Worm (Caenorhabditis elegans) whole organism, mixed stage, embryonic: ENCODE results near the gene Y44F5A.1.
A peak's percentile ranks its signal among the peaks of the same experiment; 100 is the strongest.

Experiments
- M03D4.4 ChIP-seq: sonication (generic microtip); optimal IDR thresholded peaks from 2 replicates; lab custom pipeline; 2017; ENCODE audit warnings: mild to moderate bottlenecking, missing genetic modification characterization, missing compliant biosample characterization
- bed-3 ChIP-seq: fragments of 200-800 bp; sonication (Bioruptor generic); optimal IDR thresholded peaks from 3 replicates; lab custom pipeline; 2018; ENCODE audit warnings: mild to moderate bottlenecking, missing genetic modification characterization, moderate library complexity, missing compliant biosample characterization
- blmp-1 ChIP-seq: fragments of 150-350 bp; optimal IDR thresholded peaks from 2 replicates; lab custom pipeline; 2014; ENCODE audit warnings: missing biosample characterization, missing genetic modification characterization
- ceh-39 ChIP-seq: fragments of 150-350 bp; optimal IDR thresholded peaks from 2 replicates; lab custom pipeline; 2014; ENCODE audit warnings: missing biosample characterization, missing genetic modification characterization
- ceh-43 ChIP-seq: fragments of 200-800 bp; sonication (Bioruptor generic); optimal IDR thresholded peaks from 2 replicates; lab custom pipeline; 2018; ENCODE audit warnings: mild to moderate bottlenecking, missing genetic modification characterization, moderate library complexity, missing compliant biosample characterization
- ceh-83 ChIP-seq: fragments of 200-800 bp; sonication (Bioruptor generic); optimal IDR thresholded peaks from 2 replicates; lab custom pipeline; 2018; ENCODE audit warnings: mild to moderate bottlenecking, missing genetic modification characterization, missing compliant biosample characterization
- ces-1 ChIP-seq: fragments of 150-350 bp; optimal IDR thresholded peaks from 2 replicates; lab custom pipeline; 2014; ENCODE audit warnings: missing biosample characterization, missing genetic modification reagents, missing genetic modification characterization
- cnd-1 ChIP-seq: fragments of 200-800 bp; sonication (Bioruptor generic); optimal IDR thresholded peaks from 2 replicates; lab custom pipeline; 2018; ENCODE audit warnings: mild to moderate bottlenecking, missing genetic modification characterization, missing compliant biosample characterization
- drap-1 ChIP-seq: fragments of 200-800 bp; sonication (Bioruptor generic); optimal IDR thresholded peaks from 3 replicates; lab custom pipeline; 2018; ENCODE audit warnings: mild to moderate bottlenecking, missing genetic modification characterization, missing compliant biosample characterization
- elt-1 ChIP-seq: sonication (generic microtip); optimal IDR thresholded peaks from 2 replicates; lab custom pipeline; 2017; ENCODE audit warnings: missing genetic modification characterization, mild to moderate bottlenecking, missing compliant biosample characterization, antibody characterized with exemption, moderate library complexity, borderline replicate concordance; ENCODE audit not compliant: insufficient read depth
- elt-3 ChIP-seq: fragments of 150-350 bp; optimal IDR thresholded peaks from 2 replicates; lab custom pipeline; 2014; ENCODE audit warnings: missing biosample characterization, missing genetic modification characterization
- flh-1 ChIP-seq: fragments of 200-800 bp; sonication (Bioruptor generic); optimal IDR thresholded peaks from 2 replicates; lab custom pipeline; 2018; ENCODE audit warnings: mild to moderate bottlenecking, missing genetic modification characterization, moderate library complexity, missing compliant biosample characterization
- ham-2 ChIP-seq: fragments of 200-800 bp; sonication (Bioruptor generic); optimal IDR thresholded peaks from 2 replicates; lab custom pipeline; 2018; ENCODE audit warnings: mild to moderate bottlenecking, missing genetic modification characterization, missing compliant biosample characterization
- hlh-1 ChIP-seq: fragments of 150-350 bp; optimal IDR thresholded peaks from 2 replicates; lab custom pipeline; 2014; ENCODE audit warnings: missing biosample characterization, missing genetic modification reagents, missing genetic modification characterization
- lin-13 ChIP-seq: fragments of 150-350 bp; optimal IDR thresholded peaks from 2 replicates; lab custom pipeline; 2014; ENCODE audit warnings: missing biosample characterization, missing genetic modification characterization
- lin-32 ChIP-seq: fragments of 200-800 bp; sonication (Bioruptor generic); optimal IDR thresholded peaks from 2 replicates; lab custom pipeline; 2018; ENCODE audit warnings: mild to moderate bottlenecking, missing genetic modification characterization, missing compliant biosample characterization
- lsy-2 ChIP-seq: fragments of 150-350 bp; optimal IDR thresholded peaks from 2 replicates; lab custom pipeline; 2014; ENCODE audit warnings: missing biosample characterization, missing genetic modification characterization
- mab-5 ChIP-seq: fragments of 150-350 bp; optimal IDR thresholded peaks from 2 replicates; lab custom pipeline; 2014; ENCODE audit warnings: missing biosample characterization, missing genetic modification characterization
- mep-1 ChIP-seq: fragments of 150-350 bp; optimal IDR thresholded peaks from 2 replicates; lab custom pipeline; 2017; ENCODE audit warnings: missing biosample characterization, missing genetic modification reagents, missing genetic modification characterization, inconsistent platforms
- mls-2 ChIP-seq: sonication (generic microtip); optimal IDR thresholded peaks from 2 replicates; lab custom pipeline; 2016; ENCODE audit warnings: mild to moderate bottlenecking, missing genetic modification characterization, moderate library complexity, missing compliant biosample characterization
- nhr-12 ChIP-seq: fragments of 150-350 bp; optimal IDR thresholded peaks from 2 replicates; lab custom pipeline; 2014; ENCODE audit warnings: missing biosample characterization, missing genetic modification characterization
- nhr-2 ChIP-seq: fragments of 150-350 bp; optimal IDR thresholded peaks from 2 replicates; lab custom pipeline; 2014; ENCODE audit warnings: missing biosample characterization, missing genetic modification characterization
- nhr-237 ChIP-seq: fragments of 150-350 bp; optimal IDR thresholded peaks from 2 replicates; lab custom pipeline; 2014; ENCODE audit warnings: missing biosample characterization, missing genetic modification characterization
- nhr-28 ChIP-seq: fragments of 150-350 bp; optimal IDR thresholded peaks from 2 replicates; lab custom pipeline; 2014; ENCODE audit warnings: missing biosample characterization, missing genetic modification characterization
- nhr-76 ChIP-seq: sonication (generic microtip); optimal IDR thresholded peaks from 2 replicates; lab custom pipeline; 2017; ENCODE audit warnings: missing biosample characterization, missing genetic modification characterization
- pha-4 ChIP-seq: fragments of 150-350 bp; optimal IDR thresholded peaks from 2 replicates; lab custom pipeline; 2018; ENCODE audit warnings: missing biosample characterization, missing genetic modification reagents, missing genetic modification characterization
- snpc-4 ChIP-seq: fragments of 150-350 bp; optimal IDR thresholded peaks from 2 replicates; lab custom pipeline; 2014; ENCODE audit warnings: missing biosample characterization, missing genetic modification characterization
- sptf-1 ChIP-seq: sonication (generic microtip); optimal IDR thresholded peaks from 2 replicates; lab custom pipeline; 2017; ENCODE audit warnings: mild to moderate bottlenecking, missing genetic modification characterization, moderate library complexity, missing compliant biosample characterization
- tbx-8 ChIP-seq: fragments of 200-800 bp; sonication (Bioruptor generic); optimal IDR thresholded peaks from 2 replicates; lab custom pipeline; 2018; ENCODE audit warnings: mild to moderate bottlenecking, missing genetic modification characterization, moderate library complexity, missing compliant biosample characterization
- unc-39 ChIP-seq: fragments of 150-350 bp; optimal IDR thresholded peaks from 2 replicates; lab custom pipeline; 2014; ENCODE audit warnings: missing biosample characterization, missing genetic modification characterization
- unc-62 ChIP-seq: fragments of 150-350 bp; optimal IDR thresholded peaks from 2 replicates; lab custom pipeline; 2014; ENCODE audit warnings: missing biosample characterization, missing genetic modification reagents, missing genetic modification characterization
- ztf-11 ChIP-seq: fragments of 150-350 bp; optimal IDR thresholded peaks from 2 replicates; lab custom pipeline; 2014; ENCODE audit warnings: missing biosample characterization, missing genetic modification characterization

The Y44F5A.1 gene

ce11 chrIII:4210661-4211060 is 36.8 kb downstream of the Y44F5A.1 start:
- TF ChIP-seq drap-1 (GFP tag; lab: Kevin White, UChicago) (no peak), pha-4 (tag; lab: Kevin White, UChicago) (no peak), lsy-2 (tag; lab: Kevin White, UChicago) (no peak), elt-3 (tag; lab: Kevin White, UChicago) (no peak), tbx-8 (GFP tag; lab: Kevin White, UChicago) (no peak), mab-5 (tag; lab: Kevin White, UChicago) (no peak), ham-2 (GFP tag; lab: Kevin White, UChicago) (no peak), nhr-76 (tag; lab: Kevin White, UChicago) (no peak), snpc-4 (tag; lab: Kevin White, UChicago) (no peak)

ce11 chrIII:4209188-4209587 is 38.3 kb downstream of the Y44F5A.1 start, which contains the start of gene phlp-2:
TSS of gene phlp-2 (plus strand) at chrIII:4209488.
- TF ChIP-seq nhr-28 (tag; lab: Kevin White, UChicago) (no peak), unc-39 (tag; lab: Kevin White, UChicago) (no peak), flh-1 (no peak), ces-1 (GFP tag; lab: Kevin White, UChicago) (no peak), lin-13 (tag; lab: Kevin White, UChicago) (no peak), sptf-1 (no peak), nhr-2 (tag; lab: Kevin White, UChicago) (no peak), nhr-237 (tag; lab: Kevin White, UChicago) (no peak), mls-2 (tag; lab: Kevin White, UChicago) (no peak), elt-1 (tag; lab: Kevin White, UChicago) (no peak), lin-32 (GFP tag; lab: Kevin White, UChicago) (no peak), lsy-2 (tag; lab: Kevin White, UChicago) (no peak), mep-1 (no peak), ceh-83 (GFP tag; lab: Kevin White, UChicago) (no peak), pha-4 (tag; lab: Kevin White, UChicago) (no peak)

DNA sequence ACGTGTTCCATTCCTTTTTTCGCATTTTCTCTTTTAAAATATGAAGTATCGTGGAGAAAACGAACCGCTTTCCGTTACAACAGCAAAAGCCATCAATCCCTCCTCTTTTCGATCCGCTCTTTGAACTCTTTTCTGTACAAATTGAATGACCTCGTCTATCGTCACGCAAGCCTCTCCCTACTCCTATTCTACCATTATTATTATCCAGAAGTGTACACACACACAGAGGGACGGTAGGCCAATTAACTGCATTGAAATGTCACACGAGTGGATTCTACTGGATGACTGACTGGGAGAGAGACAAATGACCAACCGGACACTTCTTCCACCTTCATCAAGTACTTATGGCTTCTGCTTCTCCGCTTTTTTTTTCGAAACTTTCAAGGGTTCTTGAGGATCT is 39.3 kb downstream of the Y44F5A.1 start:
- TF ChIP-seq unc-62 (GFP tag; lab: Kevin White, UChicago), result no peak
- no peak for TF ChIP-seq tbx-8 (GFP tag; lab: Kevin White, UChicago)
- TF ChIP-seq lsy-2 (tag; lab: Kevin White, UChicago), result no peak
- TF ChIP-seq mep-1, result no peak
- TF ChIP-seq nhr-2 (tag; lab: Kevin White, UChicago), result no peak
- no peak for TF ChIP-seq nhr-76 (tag; lab: Kevin White, UChicago)
- no peak for TF ChIP-seq elt-3 (tag; lab: Kevin White, UChicago)
- TF ChIP-seq hlh-1, result no peak
- TF ChIP-seq mls-2 (tag; lab: Kevin White, UChicago), result no peak
- no peak for TF ChIP-seq bed-3 (GFP tag; lab: Kevin White, UChicago)
- no peak for TF ChIP-seq lin-13 (tag; lab: Kevin White, UChicago)
- no peak for TF ChIP-seq ceh-83 (GFP tag; lab: Kevin White, UChicago)
- TF ChIP-seq blmp-1 (tag; lab: Kevin White, UChicago), result no peak
- no peak for TF ChIP-seq lin-32 (GFP tag; lab: Kevin White, UChicago)
- TF ChIP-seq sptf-1, result no peak
- TF ChIP-seq ceh-39 (tag; lab: Kevin White, UChicago), result no peak
- TF ChIP-seq snpc-4 (tag; lab: Kevin White, UChicago), result no peak
- TF ChIP-seq pha-4 (tag; lab: Kevin White, UChicago), result no peak
- no peak for TF ChIP-seq ham-2 (GFP tag; lab: Kevin White, UChicago)
- TF ChIP-seq nhr-237 (tag; lab: Kevin White, UChicago), result no peak

- TF ChIP-seq unc-62 (GFP tag; lab: Kevin White, UChicago) (peak; percentile 13), lin-13 (tag; lab: Kevin White, UChicago) (no peak), elt-1 (tag; lab: Kevin White, UChicago) (no peak), M03D4.4 (tag; lab: Kevin White, UChicago) (no peak)
These were observed 41.6 kb downstream of the Y44F5A.1 start, which contains the start of gene R74.8 for ce11 chrIII:4205751-4206327. TSS of gene R74.8 (plus strand) at chrIII:4206277.

- no peak for TF ChIP-seq ceh-43 (GFP tag; lab: Kevin White, UChicago)
- no peak for TF ChIP-seq elt-3 (tag; lab: Kevin White, UChicago)
- TF ChIP-seq unc-39 (tag; lab: Kevin White, UChicago), result no peak
- no peak for TF ChIP-seq nhr-28 (tag; lab: Kevin White, UChicago)
- no peak for TF ChIP-seq hlh-1
- no peak for TF ChIP-seq cnd-1 (tag; lab: Kevin White, UChicago)
- TF ChIP-seq blmp-1 (tag; lab: Kevin White, UChicago), result no peak
- no peak for TF ChIP-seq lsy-2 (tag; lab: Kevin White, UChicago)
- no peak for TF ChIP-seq mls-2 (tag; lab: Kevin White, UChicago)
- no peak for TF ChIP-seq drap-1 (GFP tag; lab: Kevin White, UChicago)
- TF ChIP-seq lin-13 (tag; lab: Kevin White, UChicago), result no peak
- no peak for TF ChIP-seq nhr-12 (tag; lab: Kevin White, UChicago)
- TF ChIP-seq ces-1 (GFP tag; lab: Kevin White, UChicago), result no peak
- TF ChIP-seq elt-1 (tag; lab: Kevin White, UChicago), result no peak
- TF ChIP-seq unc-62 (GFP tag; lab: Kevin White, UChicago), result no peak
- no peak for TF ChIP-seq ztf-11
- TF ChIP-seq tbx-8 (GFP tag; lab: Kevin White, UChicago), result no peak
- no peak for TF ChIP-seq flh-1
- no peak for TF ChIP-seq bed-3 (GFP tag; lab: Kevin White, UChicago)
These were observed 42.5 kb downstream of the Y44F5A.1 start for ce11 chrIII:4204964-4205363.
